Worm (Caenorhabditis elegans) whole organism, young adult: ENCODE measurements around the gene ccz-1.

Experiments
- B0035.1 ChIP-seq: sonication (generic microtip); optimal IDR thresholded peaks from 2 replicates; lab custom pipeline; 2016; ENCODE audit warnings: missing genetic modification characterization, mild to moderate bottlenecking, missing compliant biosample characterization, missing genotype, missing genetic modification reagents
- F37B4.10 ChIP-seq: fragments of 200-800 bp; sonication (Bioruptor generic); IDR thresholded peaks from 2 replicates; pipeline ENCODE4 v1.3.6; 2022; ENCODE audit warnings: missing genetic modification characterization, missing compliant biosample characterization
- F52B5.7 ChIP-seq: sonication (generic microtip); optimal IDR thresholded peaks from 2 replicates; lab custom pipeline; 2016; ENCODE audit warnings: mild to moderate bottlenecking, missing genetic modification characterization, missing compliant biosample characterization
- T07F8.4 ChIP-seq: sonication (generic microtip); optimal IDR thresholded peaks from 2 replicates; lab custom pipeline; 2016; ENCODE audit warnings: mild to moderate bottlenecking, missing genetic modification characterization, moderate library complexity, missing compliant biosample characterization
- T26A5.8 ChIP-seq: sonication (generic microtip); optimal IDR thresholded peaks from 2 replicates; lab custom pipeline; 2016; ENCODE audit warnings: missing genetic modification characterization, missing compliant biosample characterization
- ccch-3 ChIP-seq: fragments of 200-800 bp; sonication (Bioruptor generic); optimal IDR thresholded peaks from 2 replicates; lab custom pipeline; 2018; ENCODE audit warnings: mild to moderate bottlenecking, missing genetic modification characterization, missing compliant biosample characterization
- cebp-1 ChIP-seq, 2 experiments: fragments of 200-800 bp in 1 of 2; sonication (Bioruptor generic) in 1 of 2; sonication (generic microtip) in 1 of 2; IDR thresholded peaks in 1 of 2; optimal IDR thresholded peaks in 1 of 2; 2 replicates each; pipeline versions ENCODE4 v1.3.6 to Lab custom; 2017 to 2022; ENCODE audit warnings: missing compliant biosample characterization in 2 of 2, missing genetic modification characterization in 2 of 2, mild to moderate bottlenecking in 1 of 2, missing genetic modification reagents in 1 of 2, moderate library complexity in 1 of 2
- cebp-2 ChIP-seq: fragments of 200-800 bp; sonication (Bioruptor generic); IDR thresholded peaks from 2 replicates; pipeline ENCODE4 v1.3.6; 2022; ENCODE audit warnings: missing genetic modification characterization, missing compliant biosample characterization
- chd-7 ChIP-seq: sonication (generic microtip); optimal IDR thresholded peaks from 2 replicates; lab custom pipeline; 2016; ENCODE audit warnings: mild to moderate bottlenecking, missing genetic modification characterization, moderate library complexity, missing compliant biosample characterization
- dox-1 ChIP-seq: fragments of 200-800 bp; sonication (Bioruptor generic); IDR thresholded peaks from 2 replicates; pipeline ENCODE4 v1.3.6; 2022; ENCODE audit warnings: missing genetic modification reagents, missing genetic modification characterization, missing compliant biosample characterization
- dpl-1 ChIP-seq: fragments of 150-350 bp; optimal IDR thresholded peaks from 2 replicates; lab custom pipeline; 2014; ENCODE audit warnings: missing biosample characterization, missing genetic modification reagents, missing genetic modification characterization
- egl-44 ChIP-seq: fragments of 200-800 bp; sonication (Bioruptor generic); IDR thresholded peaks from 2 replicates; pipeline ENCODE4 v1.3.6; 2022; ENCODE audit warnings: missing genetic modification reagents, missing genetic modification characterization, missing compliant biosample characterization
- egrh-3 ChIP-seq: fragments of 200-800 bp; sonication (Bioruptor generic); IDR thresholded peaks from 2 replicates; pipeline ENCODE4 v1.3.6; 2022; ENCODE audit warnings: missing genetic modification reagents, missing genetic modification characterization, missing compliant biosample characterization
- ekl-4 ChIP-seq: fragments of 200-800 bp; sonication (Bioruptor generic); IDR thresholded peaks from 2 replicates; pipeline ENCODE4 v1.3.6; 2022; ENCODE audit warnings: missing genetic modification reagents, missing genetic modification characterization, missing compliant biosample characterization
- him-1 ChIP-seq: sonication (generic microtip); optimal IDR thresholded peaks from 2 replicates; lab custom pipeline; 2016; ENCODE audit warnings: missing genotype, missing genetic modification reagents, missing genetic modification characterization, missing compliant biosample characterization
- hlh-12 ChIP-seq: sonication (generic microtip); optimal IDR thresholded peaks from 2 replicates; lab custom pipeline; 2016; ENCODE audit warnings: missing genetic modification characterization, missing compliant biosample characterization
- hmg-1.2 ChIP-seq: fragments of 200-800 bp; sonication (Bioruptor generic); IDR thresholded peaks from 2 replicates; pipeline ENCODE4 v1.3.6; 2022; ENCODE audit warnings: missing genetic modification reagents, missing genetic modification characterization, missing compliant biosample characterization
- hmg-20 ChIP-seq: fragments of 200-800 bp; sonication (Bioruptor generic); IDR thresholded peaks from 2 replicates; pipeline ENCODE4 v1.3.6; 2022; ENCODE audit warnings: missing genetic modification reagents, missing genetic modification characterization, missing compliant biosample characterization
- lin-26 ChIP-seq: fragments of 200-800 bp; sonication (Bioruptor generic); IDR thresholded peaks from 2 replicates; pipeline ENCODE4 v1.3.6; 2022; ENCODE audit warnings: missing genetic modification reagents, missing genetic modification characterization, missing compliant biosample characterization
- lir-1 ChIP-seq: fragments of 200-800 bp; sonication (Bioruptor generic); conservative IDR thresholded peaks from 2 replicates; pipeline ENCODE4 v1.3.6; 2022; ENCODE audit warnings: missing genetic modification reagents, missing genetic modification characterization, missing compliant biosample characterization
- lsl-1 ChIP-seq: fragments of 200-800 bp; sonication (Bioruptor generic); optimal IDR thresholded peaks from 2 replicates; lab custom pipeline; 2018; ENCODE audit warnings: mild to moderate bottlenecking, missing genetic modification characterization, moderate library complexity, missing compliant biosample characterization
- lsy-27 ChIP-seq: sonication (generic microtip); optimal IDR thresholded peaks from 2 replicates; lab custom pipeline; 2017; ENCODE audit warnings: missing genetic modification characterization, mild to moderate bottlenecking, missing compliant biosample characterization, antibody characterized with exemption, missing genotype, borderline replicate concordance; ENCODE audit not compliant: insufficient read depth
- madf-6 ChIP-seq: fragments of 200-800 bp; sonication (Bioruptor generic); IDR thresholded peaks from 2 replicates; pipeline ENCODE4 v1.3.6; 2022; ENCODE audit warnings: missing genetic modification reagents, missing genetic modification characterization, missing compliant biosample characterization
- mes-4 ChIP-seq: sonication (generic microtip); optimal IDR thresholded peaks from 2 replicates; lab custom pipeline; 2016; ENCODE audit warnings: missing genotype, missing genetic modification characterization, missing compliant biosample characterization
- mxl-1 ChIP-seq: sonication (generic microtip); optimal IDR thresholded peaks from 2 replicates; lab custom pipeline; 2016; ENCODE audit warnings: missing genetic modification characterization, missing compliant biosample characterization
- nfya-2 ChIP-seq: fragments of 200-800 bp; sonication (Bioruptor generic); IDR thresholded peaks from 2 replicates; pipeline ENCODE4 v1.3.6; 2022; ENCODE audit warnings: missing genetic modification reagents, missing genetic modification characterization, missing compliant biosample characterization
- pbrm-1 ChIP-seq: fragments of 200-800 bp; sonication (Bioruptor generic); IDR thresholded peaks from 2 replicates; pipeline ENCODE4 v1.3.6; 2022; ENCODE audit warnings: missing genetic modification reagents, missing genetic modification characterization, missing compliant biosample characterization
- pha-4 ChIP-seq: fragments of 150-350 bp; sonication (generic microtip); optimal IDR thresholded peaks from 2 replicates; lab custom pipeline; 2014; ENCODE audit warnings: missing biosample characterization, missing genetic modification reagents, missing genetic modification characterization
- rcor-1 ChIP-seq: fragments of 200-800 bp; sonication (Bioruptor generic); IDR thresholded peaks from 2 replicates; pipeline ENCODE4 v1.3.6; 2022; ENCODE audit warnings: missing genetic modification reagents, missing genetic modification characterization, missing compliant biosample characterization
- rec-8 ChIP-seq, 2 experiments: sonication (generic microtip); optimal IDR thresholded peaks; 2 replicates each; lab custom pipeline; 2016; ENCODE audit warnings: mild to moderate bottlenecking in 2 of 2, missing genetic modification characterization in 2 of 2, missing genetic modification reagents in 2 of 2, missing genotype in 2 of 2, missing biosample characterization in 1 of 2, missing compliant biosample characterization in 1 of 2, moderate library complexity in 1 of 2
- sdz-38 ChIP-seq: sonication (generic microtip); optimal IDR thresholded peaks from 2 replicates; lab custom pipeline; 2016; ENCODE audit warnings: missing genotype, missing genetic modification characterization, missing compliant biosample characterization
- tbp1 ChIP-seq: fragments of 200-800 bp; sonication (Bioruptor generic); optimal IDR thresholded peaks from 2 replicates; lab custom pipeline; 2018; ENCODE audit warnings: mild to moderate bottlenecking, missing genetic modification characterization, missing compliant biosample characterization
- tbx-9 ChIP-seq: sonication (generic microtip); optimal IDR thresholded peaks from 2 replicates; lab custom pipeline; 2016; ENCODE audit warnings: borderline replicate concordance, missing genetic modification characterization, inconsistent platforms, missing compliant biosample characterization
- xnd-1 ChIP-seq: sonication (generic microtip); optimal IDR thresholded peaks from 2 replicates; lab custom pipeline; 2016; ENCODE audit warnings: missing genotype, missing genetic modification reagents, missing genetic modification characterization, missing compliant biosample characterization

ccz-1 gene

DNA sequence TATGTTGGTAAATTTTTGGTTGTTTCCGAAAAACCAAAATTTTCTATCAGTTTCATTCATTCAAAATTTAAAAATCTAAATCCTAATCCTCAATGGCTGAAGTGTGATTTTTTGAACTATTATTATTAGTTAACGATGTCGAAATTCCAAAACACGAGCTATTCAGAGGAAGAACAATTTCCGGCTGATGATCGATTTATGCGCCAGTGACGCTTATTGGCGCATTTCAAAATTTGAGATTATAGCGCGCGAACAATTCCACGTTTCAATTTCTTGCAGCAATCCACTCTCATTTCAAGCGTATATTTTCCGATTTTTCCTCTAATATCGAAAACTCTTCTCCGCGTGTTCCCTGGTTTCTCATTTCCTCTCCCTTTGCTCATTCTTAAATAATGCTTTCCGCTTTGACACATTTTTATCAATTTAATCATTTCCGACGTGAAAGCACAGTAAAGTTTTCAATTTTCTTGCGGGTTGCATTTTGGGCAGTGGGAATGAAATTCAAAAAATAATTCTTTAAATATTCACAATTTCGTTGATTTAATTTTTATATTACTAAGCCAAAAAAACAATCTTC lies 14.2 kb upstream of the ccz-1 start (continued):
- no peak for TF ChIP-seq chd-7 (tag; lab: Kevin White, UChicago)
- TF ChIP-seq rcor-1 (GFP tag; lab: Robert Waterston, UW): no peak
- no peak for TF ChIP-seq sdz-38 (tag; lab: Kevin White, UChicago)
- TF ChIP-seq tbx-9 (tag; lab: Kevin White, UChicago): no peak
- TF ChIP-seq hlh-12 (tag; lab: Kevin White, UChicago): no peak
- TF ChIP-seq dpl-1 (GFP tag; lab: Kevin White, UChicago): no peak
- no peak for TF ChIP-seq him-1 (tag; lab: Kevin White, UChicago)
- no peak for TF ChIP-seq ekl-4 (GFP tag; lab: Robert Waterston, UW)
- TF ChIP-seq nfya-2 (GFP tag; lab: Robert Waterston, UW): no peak
- peak; percentile 60 for TF ChIP-seq pbrm-1 (GFP tag; lab: Robert Waterston, UW)
- TF ChIP-seq hmg-20 (GFP tag; lab: Robert Waterston, UW): 0 out of 2 replicates have a peak, but pooled peaks have one; percentile 32
- peak; percentile 71 for TF ChIP-seq dox-1
- TF ChIP-seq tbp1: peak; percentile 18
- no peak for TF ChIP-seq pha-4 (tag; lab: Kevin White, UChicago)
- no peak for TF ChIP-seq B0035.1 (tag; lab: Kevin White, UChicago)
- TF ChIP-seq cebp-1 (GFP tag; IDR thresholded peaks at IDR 0.05; lab: Robert Waterston, UW): no peak
- peak; percentile 70 for TF ChIP-seq cebp-1 (tag; optimal IDR thresholded peaks at IDR 0.05; lab: Kevin White, UChicago)

DNA sequence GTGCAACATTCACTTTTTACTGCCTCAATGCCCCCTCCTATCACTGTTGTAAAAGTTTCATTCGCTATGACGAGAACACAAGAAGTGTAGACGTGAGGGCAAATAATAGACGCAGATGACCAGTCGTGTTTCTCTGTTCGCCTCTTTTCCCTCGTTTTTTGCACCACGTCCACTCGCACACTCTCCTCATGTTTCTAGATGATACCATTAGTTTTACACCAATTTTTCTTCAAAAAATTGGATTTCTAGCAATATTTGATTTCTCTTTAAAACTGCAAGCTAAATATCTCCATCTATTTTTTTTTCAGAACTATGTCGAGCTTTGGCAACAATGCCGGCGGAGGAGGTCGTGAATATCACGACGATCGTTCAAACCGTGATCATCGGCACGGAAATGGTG lies 13.6 kb upstream of the ccz-1 start, which contains the start of gene rde-12:
rde-12 (plus strand) TSS at position 301 of the 400 bp plus-strand sequence.
- TF ChIP-seq lsy-27 (tag; lab: Kevin White, UChicago) (no peak), cebp-1 (GFP tag; IDR thresholded peaks at IDR 0.05; lab: Robert Waterston, UW) (no peak), cebp-1 (tag; optimal IDR thresholded peaks at IDR 0.05; lab: Kevin White, UChicago) (peak; percentile 27), mxl-1 (no peak), egl-44 (GFP tag; lab: Robert Waterston, UW) (0 out of 2 replicates have a peak, but pooled peaks have one; percentile 16), rec-8 (tag; optimal IDR thresholded peaks at IDR 0.05; lab: Kevin White, UChicago) (no peak), lin-26 (0 out of 2 replicates have a peak, but pooled peaks have one; percentile 32), madf-6 (GFP tag; lab: Robert Waterston, UW) (0 out of 2 replicates have a peak, but pooled peaks have one; percentile 5), hmg-1.2 (GFP tag; lab: Robert Waterston, UW) (peak; percentile 41; the same call in 1 of the 2 replicates), F52B5.7 (tag; lab: Kevin White, UChicago) (peak; percentile 20)

DNA sequence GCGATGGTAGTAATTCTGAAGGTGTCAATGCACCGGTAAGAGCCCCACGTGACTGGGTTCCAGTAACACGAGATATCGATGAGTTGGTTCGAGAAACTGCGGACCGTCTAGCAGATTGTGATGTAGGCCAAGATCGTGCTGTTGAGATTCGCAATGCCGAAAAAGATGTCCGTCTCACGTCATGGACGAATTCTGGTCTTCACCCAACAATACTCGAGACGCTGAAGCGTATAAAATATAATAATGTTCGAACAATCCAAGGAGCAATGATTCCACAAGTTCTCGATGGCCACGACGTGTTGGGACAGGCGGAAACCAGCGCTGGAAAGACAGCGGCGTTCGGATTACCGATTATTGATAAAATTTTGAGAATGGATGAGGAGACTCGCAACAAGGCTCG lies 12.2 kb upstream of the ccz-1 start:
- no peak for TF ChIP-seq egrh-3 (GFP tag; lab: Robert Waterston, UW)
- TF ChIP-seq T26A5.8 (tag; lab: Kevin White, UChicago): no peak
- TF ChIP-seq xnd-1: no peak
- no peak for TF ChIP-seq lsl-1 (GFP tag; lab: Kevin White, UChicago)
- TF ChIP-seq egl-44 (GFP tag; lab: Robert Waterston, UW): no peak
- no peak for TF ChIP-seq rec-8 (tag; optimal IDR thresholded peaks at IDR 0.05; lab: Kevin White, UChicago)
- no peak for TF ChIP-seq ccch-3 (GFP tag; lab: Kevin White, UChicago)
- no peak for TF ChIP-seq cebp-2 (GFP tag; lab: Robert Waterston, UW)
- TF ChIP-seq lir-1: no peak
- TF ChIP-seq T07F8.4: no peak
- TF ChIP-seq F37B4.10 (GFP tag; lab: Robert Waterston, UW): no peak
- no peak for TF ChIP-seq dox-1
- TF ChIP-seq tbx-9 (tag; lab: Kevin White, UChicago): no peak
- no peak for TF ChIP-seq mes-4 (tag; lab: Kevin White, UChicago)
